Worm (Caenorhabditis elegans): ENCODE results near the gene Y43F8B.11.
A peak's percentile ranks its signal among the peaks of the same experiment; 100 is the strongest.

- TF ChIP-seq nhr-25 (tag; optimal IDR thresholded peaks at IDR 0.05; ENCODE audit: borderline replicate concordance, insufficient read depth) (no peak), jun-1 (tag; optimal IDR thresholded peaks at IDR 0.05) (no peak), mxl-3 (GFP tag; optimal IDR thresholded peaks at IDR 0.05) (no peak), unc-62 (GFP tag; optimal IDR thresholded peaks at IDR 0.05 in 1 of 2) (peak in 1 of 2 experiments; percentile 93), unc-62 (tag; optimal IDR thresholded peaks at IDR 0.05) (no peak)
These were observed 51.1 kb downstream of the Y43F8B.11 start for ce11 chrV:19521351-19522278.

All from whole organism, L4 larva.